Fruit fly (Drosophila melanogaster) whole organism, prepupa: ENCODE results near the gene CG9426.

Source experiments
- CG10669 ChIP-seq: fragments of 200-800 bp; sonication (Bioruptor generic); optimal IDR thresholded peaks from 3 replicates; lab custom pipeline; 2018; ENCODE audit warnings: missing biosample characterization, mild to moderate bottlenecking, missing genetic modification characterization, moderate library complexity
- CG11294 ChIP-seq: fragments of 200-800 bp; sonication (Bioruptor generic); IDR thresholded peaks from 2 replicates; pipeline ENCODE4 v1.3.6; 2022; ENCODE audit warnings: missing biosample characterization, missing genetic modification characterization
- CG11762 ChIP-seq: fragments of 200-800 bp; sonication (Bioruptor generic); optimal IDR thresholded peaks from 3 replicates; lab custom pipeline; 2016; ENCODE audit warnings: missing biosample characterization, missing genetic modification characterization; ENCODE audit not compliant: insufficient read depth
- CG1621 ChIP-seq: fragments of 200-800 bp; sonication (Bioruptor generic); optimal IDR thresholded peaks from 3 replicates; lab custom pipeline; 2018; ENCODE audit warnings: missing biosample characterization, mild to moderate bottlenecking, missing genetic modification characterization
- CG16779 ChIP-seq: fragments of 200-800 bp; sonication (Bioruptor generic); optimal IDR thresholded peaks from 3 replicates; lab custom pipeline; 2017; ENCODE audit warnings: missing biosample characterization, mild to moderate bottlenecking, missing genetic modification characterization
- CG3032 ChIP-seq: fragments of 200-800 bp; optimal IDR thresholded peaks from 2 replicates; lab custom pipeline; 2019; ENCODE audit warnings: missing biosample characterization, mild to moderate bottlenecking, missing genetic modification characterization, moderate library complexity
- CG34406 ChIP-seq: fragments of 200-800 bp; sonication (Bioruptor generic); optimal IDR thresholded peaks from 3 replicates; lab custom pipeline; 2016; ENCODE audit warnings: missing biosample characterization, missing genetic modification characterization
- CG3919 ChIP-seq: fragments of 200-800 bp; sonication (Bioruptor generic); optimal IDR thresholded peaks from 3 replicates; lab custom pipeline; 2016; ENCODE audit warnings: missing biosample characterization, missing genetic modification characterization
- CG4318 ChIP-seq: fragments of 200-800 bp; sonication (Bioruptor generic); optimal IDR thresholded peaks from 3 replicates; lab custom pipeline; 2017; ENCODE audit warnings: missing biosample characterization, mild to moderate bottlenecking, missing genetic modification characterization
- CG6163 ChIP-seq: fragments of 200-800 bp; sonication (Bioruptor generic); IDR thresholded peaks from 3 replicates; pipeline ENCODE4 v1.3.6; 2022; ENCODE audit warnings: missing biosample characterization, missing genetic modification characterization
- CG6276 ChIP-seq: fragments of 200-800 bp; sonication (Bioruptor generic); optimal IDR thresholded peaks from 2 replicates; lab custom pipeline; 2017; ENCODE audit warnings: missing biosample characterization, mild to moderate bottlenecking, missing genetic modification characterization
- CG6808 ChIP-seq: fragments of 200-800 bp; sonication (Bioruptor generic); optimal IDR thresholded peaks from 3 replicates; lab custom pipeline; 2017; ENCODE audit warnings: missing biosample characterization, missing genetic modification characterization, mild to moderate bottlenecking, moderate library complexity, missing genetic modification reagents
- CG6854 ChIP-seq: fragments of 200-800 bp; sonication (Bioruptor generic); optimal IDR thresholded peaks from 2 replicates; lab custom pipeline; 2017; ENCODE audit warnings: missing biosample characterization, mild to moderate bottlenecking, missing genetic modification characterization
- CG8319 ChIP-seq: fragments of 200-800 bp; sonication (Bioruptor generic); optimal IDR thresholded peaks from 3 replicates; lab custom pipeline; 2016; ENCODE audit warnings: missing biosample characterization, missing genetic modification characterization
- CG8632 ChIP-seq: fragments of 200-800 bp; sonication (Bioruptor generic); optimal IDR thresholded peaks from 3 replicates; lab custom pipeline; 2016; ENCODE audit warnings: missing biosample characterization, missing genetic modification characterization
- Eip93F ChIP-seq: fragments of 200-800 bp; sonication (Bioruptor generic); optimal IDR thresholded peaks from 2 replicates; lab custom pipeline; 2016; ENCODE audit warnings: missing biosample characterization, mild to moderate bottlenecking, missing genetic modification characterization
- Ets21C ChIP-seq: fragments of 200-800 bp; sonication (Bioruptor generic); optimal IDR thresholded peaks from 3 replicates; lab custom pipeline; 2016; ENCODE audit warnings: missing biosample characterization, missing genetic modification characterization
- Gug ChIP-seq: fragments of 200-800 bp; sonication (Bioruptor generic); IDR thresholded peaks from 2 replicates; pipeline ENCODE4 v1.3.6; 2022; ENCODE audit warnings: missing biosample characterization, missing genetic modification characterization
- Hr38 ChIP-seq: sonication (Bioruptor generic); optimal IDR thresholded peaks from 2 replicates; lab custom pipeline; 2016; ENCODE audit warnings: missing biosample characterization, missing genetic modification characterization
- Hr4 ChIP-seq: fragments of 200-800 bp; sonication (Bioruptor generic); optimal IDR thresholded peaks from 3 replicates; lab custom pipeline; 2016; ENCODE audit warnings: missing biosample characterization, missing genetic modification characterization
- Met ChIP-seq: fragments of 200-800 bp; sonication (Bioruptor generic); optimal IDR thresholded peaks from 3 replicates; lab custom pipeline; 2016; ENCODE audit warnings: missing biosample characterization, missing genetic modification characterization
- Smox ChIP-seq: fragments of 200-800 bp; sonication (Bioruptor generic); optimal IDR thresholded peaks from 3 replicates; lab custom pipeline; 2016; ENCODE audit warnings: missing biosample characterization, missing genetic modification characterization
- Sox102F ChIP-seq: fragments of 200-800 bp; sonication (Bioruptor generic); optimal IDR thresholded peaks from 2 replicates; lab custom pipeline; 2016; ENCODE audit warnings: missing biosample characterization, mild to moderate bottlenecking, missing genetic modification characterization
- Sox14 ChIP-seq: fragments of 200-800 bp; sonication (Bioruptor generic); optimal IDR thresholded peaks from 3 replicates; lab custom pipeline; 2016; ENCODE audit warnings: missing biosample characterization, missing genetic modification characterization
- Sox15 ChIP-seq: fragments of 200-800 bp; sonication (Bioruptor generic); optimal IDR thresholded peaks from 3 replicates; lab custom pipeline; 2016; ENCODE audit warnings: missing biosample characterization, missing genetic modification characterization
- acj6 ChIP-seq: fragments of 200-800 bp; sonication (Bioruptor generic); optimal IDR thresholded peaks from 3 replicates; lab custom pipeline; 2016; ENCODE audit warnings: missing biosample characterization, missing genetic modification characterization
- dac ChIP-seq: fragments of 200-800 bp; sonication (Bioruptor generic); optimal IDR thresholded peaks from 2 replicates; lab custom pipeline; 2017; ENCODE audit warnings: missing biosample characterization, mild to moderate bottlenecking, missing genetic modification characterization
- dsx ChIP-seq: fragments of 200-800 bp; optimal IDR thresholded peaks from 3 replicates; lab custom pipeline; 2019; ENCODE audit warnings: missing biosample characterization, mild to moderate bottlenecking, missing genetic modification characterization, moderate library complexity; ENCODE audit not compliant: poor library complexity, severe bottlenecking
- eg ChIP-seq: fragments of 200-800 bp; sonication (Bioruptor generic); IDR thresholded peaks from 3 replicates; pipeline ENCODE4 v1.3.6; 2022; ENCODE audit warnings: missing biosample characterization, missing genetic modification characterization
- fd59A ChIP-seq: fragments of 200-800 bp; sonication (Bioruptor generic); optimal IDR thresholded peaks from 2 replicates; lab custom pipeline; 2017; ENCODE audit warnings: missing biosample characterization, mild to moderate bottlenecking, missing genetic modification characterization, missing genetic modification reagents
- fkh ChIP-seq: fragments of 200-800 bp; sonication (Bioruptor generic); optimal IDR thresholded peaks from 3 replicates; lab custom pipeline; 2017; ENCODE audit warnings: missing biosample characterization, mild to moderate bottlenecking, missing genetic modification characterization, moderate library complexity
- lz ChIP-seq: fragments of 200-800 bp; sonication (Bioruptor generic); optimal IDR thresholded peaks from 3 replicates; lab custom pipeline; 2016; ENCODE audit warnings: missing biosample characterization, missing genetic modification characterization
- net ChIP-seq: fragments of 200-800 bp; sonication (Bioruptor generic); optimal IDR thresholded peaks from 3 replicates; lab custom pipeline; 2016; ENCODE audit warnings: missing biosample characterization, missing genetic modification characterization
- salr ChIP-seq, 2 experiments: fragments of 200-800 bp; sonication (Bioruptor generic); optimal IDR thresholded peaks; 3 replicates each; lab custom pipeline; 2016 to 2018; ENCODE audit warnings: missing biosample characterization in 2 of 2, missing genetic modification characterization in 2 of 2, mild to moderate bottlenecking in 1 of 2
- spab ChIP-seq: fragments of 200-800 bp; sonication (Bioruptor generic); optimal IDR thresholded peaks from 2 replicates; lab custom pipeline; 2017; ENCODE audit warnings: missing biosample characterization, mild to moderate bottlenecking, missing genetic modification characterization, missing genetic modification reagents
- vri ChIP-seq: fragments of 200-800 bp; sonication (Bioruptor generic); optimal IDR thresholded peaks from 3 replicates; lab custom pipeline; 2016; ENCODE audit warnings: missing biosample characterization, mild to moderate bottlenecking, missing genetic modification characterization

The CG9426 gene

dm6 chr2L:13176701-13177249 is 42.9 kb downstream of the CG9426 start, which contains the start of the genes Sfmbt and CG5439 (continued):
- TF ChIP-seq CG11762 (GFP tag; lab: Kevin White, UChicago) = no peak
- peak; percentile 83 for TF ChIP-seq Sox14 (GFP tag; lab: Kevin White, UChicago)
- no peak for TF ChIP-seq CG6276
- peak; percentile 80 for TF ChIP-seq Ets21C (GFP tag; lab: Kevin White, UChicago)
- TF ChIP-seq Hr4 = no peak
- TF ChIP-seq Sox102F = no peak
- peak; percentile 10 for TF ChIP-seq Eip93F (GFP tag; lab: Kevin White, UChicago)
- peak; percentile 69 for TF ChIP-seq CG34406 (GFP tag; lab: Kevin White, UChicago)
- TF ChIP-seq CG8319 (GFP tag; lab: Kevin White, UChicago) = no peak
- peak; percentile 85 for TF ChIP-seq lz (GFP tag; lab: Kevin White, UChicago)
- no peak for TF ChIP-seq CG8632 (GFP tag; lab: Kevin White, UChicago)
- no peak for TF ChIP-seq CG6854 (GFP tag; lab: Kevin White, UChicago)
- TF ChIP-seq CG16779 (tag; lab: Kevin White, UChicago) = no peak
- TF ChIP-seq Sox15 (GFP tag; lab: Kevin White, UChicago) = peak; percentile 75
- no peak for TF ChIP-seq CG6163 (GFP tag; lab: Robert Waterston, UW)
- no peak for TF ChIP-seq fkh
- TF ChIP-seq CG1621 (tag; lab: Kevin White, UChicago) = no peak
- peak; percentile 78 for TF ChIP-seq acj6 (GFP tag; lab: Kevin White, UChicago)
- TF ChIP-seq CG3032 (tag; lab: Kevin White, UChicago) = peak; percentile 79
- peak in 1 of 2 experiments; percentile 39 for TF ChIP-seq salr (GFP tag; optimal IDR thresholded peaks at IDR 0.05; lab: Kevin White, UChicago)
- peak; percentile 1 for TF ChIP-seq dac (GFP tag; lab: Kevin White, UChicago)
- no peak for TF ChIP-seq CG3919
- TF ChIP-seq Gug (GFP tag; lab: Robert Waterston, UW) = peak; percentile 70; the same call in 1 of the 2 replicates
- no peak; the same call in 2 of the 3 replicates for TF ChIP-seq eg
- no peak for TF ChIP-seq CG4318
- peak; percentile 47 for TF ChIP-seq fd59A (GFP tag; lab: Kevin White, UChicago)
- no peak for TF ChIP-seq CG6808 (GFP tag; lab: Kevin White, UChicago)
- no peak; the same call in 1 of the 2 replicates for TF ChIP-seq CG11294 (GFP tag; lab: Robert Waterston, UW)
- no peak for TF ChIP-seq Met (GFP tag; lab: Kevin White, UChicago)

- TF ChIP-seq Hr38 (GFP tag; lab: Kevin White, UChicago) (no peak), Smox (GFP tag; lab: Kevin White, UChicago) (no peak), Met (GFP tag; lab: Kevin White, UChicago) (no peak), CG34406 (GFP tag; lab: Kevin White, UChicago) (no peak), CG6808 (GFP tag; lab: Kevin White, UChicago) (no peak), net (GFP tag; lab: Kevin White, UChicago) (no peak), vri (GFP tag; lab: Kevin White, UChicago) (no peak), CG3032 (tag; lab: Kevin White, UChicago) (no peak), Sox102F (no peak), salr (GFP tag; optimal IDR thresholded peaks at IDR 0.05; lab: Kevin White, UChicago) (no peak), CG11762 (GFP tag; lab: Kevin White, UChicago) (no peak), CG10669 (no peak), spab (GFP tag; lab: Kevin White, UChicago) (no peak), dsx (no peak)
- TF ChIP-seq, all 60 proteins: peak for 0
Observed at dm6 chr2L:13176123-13176522, 43.6 kb downstream of the CG9426 start, which contains the start of gene CG43925. TSS of gene CG43925 (plus strand) at chr2L:13176423.
